Worm (Caenorhabditis elegans) whole organism, L4/young adult: ENCODE data around the gene K08E4.3.
A peak's percentile ranks its signal among the peaks of the same experiment; 100 is the strongest.

Experiments
- W03F9.2 ChIP-seq: fragments of 150-350 bp; optimal IDR thresholded peaks from 2 replicates; lab custom pipeline; 2014; ENCODE audit warnings: missing biosample characterization, missing genetic modification characterization
- dao-5 ChIP-seq: sonication (generic microtip); optimal IDR thresholded peaks from 2 replicates; lab custom pipeline; 2016; ENCODE audit warnings: missing genotype, missing genetic modification characterization, moderate library complexity, missing compliant biosample characterization
- him-1 ChIP-seq: sonication (generic microtip); optimal IDR thresholded peaks from 2 replicates; lab custom pipeline; 2016; ENCODE audit warnings: missing genotype, missing genetic modification reagents, missing genetic modification characterization, missing compliant biosample characterization

The K08E4.3 gene

DNA sequence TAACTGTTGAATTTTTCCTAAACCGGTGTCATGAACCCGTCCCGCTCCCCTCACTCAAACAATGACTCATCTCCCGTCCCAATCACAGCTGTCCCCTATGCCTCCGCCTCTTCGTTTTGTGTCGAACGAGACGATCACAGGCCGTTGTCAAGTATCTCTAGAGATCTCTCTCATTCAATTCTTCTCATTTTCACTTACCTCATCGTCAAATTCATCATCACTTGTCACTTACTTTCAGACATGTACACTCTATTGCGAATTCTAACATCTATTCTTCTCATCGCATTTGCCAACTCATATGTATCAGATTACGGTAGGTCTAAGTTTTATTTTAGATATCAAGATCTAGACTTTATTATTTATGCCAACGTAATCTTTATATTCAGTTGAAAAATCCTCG is at the start of gene K08E4.3:
TSS of gene K08E4.3 (plus strand) at position 235 of the 400 bp plus-strand sequence.
- TF ChIP-seq dao-5 (tag; lab: Kevin White, UChicago) (no peak), him-1 (no peak), W03F9.2 (tag; lab: Kevin White, UChicago) (no peak)

DNA sequence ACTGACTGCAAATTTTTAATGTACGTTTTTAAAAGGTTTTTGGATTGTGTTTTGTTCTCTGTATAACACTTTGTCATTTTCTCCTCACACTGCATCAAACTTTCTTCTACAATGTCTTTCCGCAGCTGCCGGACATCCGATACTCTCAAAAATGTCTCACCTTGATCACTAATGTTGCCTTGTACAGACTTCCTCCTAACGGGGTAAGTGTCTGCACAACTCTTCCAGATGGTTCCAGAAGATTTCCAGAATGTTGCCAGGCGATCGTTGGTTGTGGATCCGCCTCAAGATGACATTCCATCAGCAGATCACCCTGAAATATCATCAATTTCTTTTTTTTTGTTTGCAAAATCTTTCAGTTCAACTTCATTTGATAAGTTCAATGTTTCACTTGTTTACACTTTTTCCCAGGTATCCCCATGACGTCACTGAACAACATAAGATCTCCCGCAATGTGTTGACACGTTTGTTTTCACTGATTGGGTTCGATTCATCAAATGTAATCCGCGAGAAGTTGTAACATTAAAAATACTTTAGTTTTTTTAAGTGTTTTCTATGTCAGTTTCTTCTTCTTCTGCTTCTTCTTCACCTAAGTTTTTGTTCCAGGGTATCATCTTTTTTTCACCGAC is 48.4 kb upstream of the K08E4.3 start:
- no peak for TF ChIP-seq him-1
- TF ChIP-seq W03F9.2 (tag; lab: Kevin White, UChicago), result no peak
- TF ChIP-seq dao-5 (tag; lab: Kevin White, UChicago), result no peak

DNA sequence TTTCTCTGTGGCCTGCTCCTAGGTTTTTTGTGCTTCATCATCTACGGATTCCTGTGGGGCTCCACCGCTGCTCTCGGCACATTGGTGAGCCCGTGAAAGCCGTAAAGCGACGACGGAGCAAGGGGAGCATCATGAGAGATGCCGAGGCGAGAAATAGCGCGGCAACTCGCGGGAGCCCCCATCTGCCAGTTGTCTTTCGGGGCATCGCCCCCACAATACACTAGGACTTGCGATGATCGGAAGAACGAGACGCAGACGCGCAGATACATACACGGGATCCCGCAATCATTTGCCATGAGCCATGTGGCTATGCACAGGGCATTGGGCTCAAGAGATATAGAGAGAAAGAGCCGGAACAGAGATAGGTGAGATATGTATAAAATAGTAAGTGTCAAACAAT is 47.2 kb upstream of the K08E4.3 start:
- TF ChIP-seq him-1, result no peak
- TF ChIP-seq W03F9.2 (tag; lab: Kevin White, UChicago), result no peak
- TF ChIP-seq dao-5 (tag; lab: Kevin White, UChicago), result no peak

DNA sequence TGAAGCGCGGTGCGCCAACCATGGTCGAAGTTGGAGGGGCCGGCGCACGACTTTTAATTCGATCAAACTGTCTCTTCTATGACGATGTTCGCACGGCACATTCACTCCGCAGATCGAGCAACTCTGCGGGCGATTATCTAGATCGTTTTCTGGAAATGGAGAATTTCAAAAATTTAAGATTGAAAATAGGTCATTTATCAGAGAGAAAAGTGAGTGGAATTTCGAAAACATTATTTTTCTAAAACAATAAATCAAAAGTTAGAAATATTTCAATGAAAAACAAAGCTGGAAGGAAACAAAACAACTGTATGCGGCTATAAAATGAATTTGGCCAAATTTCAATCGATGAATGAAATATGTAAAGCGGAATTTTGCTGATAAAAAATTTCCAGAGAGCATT is 46.7 kb upstream of the K08E4.3 start, which contains the start of the genes ZK617.26 and unc-22:
TSS of gene ZK617.26 (minus strand) at position 101 of the 400 bp plus-strand sequence.
TSS of gene unc-22 (minus strand) at position 149 of the 400 bp plus-strand sequence.
- no peak for TF ChIP-seq W03F9.2 (tag; lab: Kevin White, UChicago)
- no peak for TF ChIP-seq him-1

DNA sequence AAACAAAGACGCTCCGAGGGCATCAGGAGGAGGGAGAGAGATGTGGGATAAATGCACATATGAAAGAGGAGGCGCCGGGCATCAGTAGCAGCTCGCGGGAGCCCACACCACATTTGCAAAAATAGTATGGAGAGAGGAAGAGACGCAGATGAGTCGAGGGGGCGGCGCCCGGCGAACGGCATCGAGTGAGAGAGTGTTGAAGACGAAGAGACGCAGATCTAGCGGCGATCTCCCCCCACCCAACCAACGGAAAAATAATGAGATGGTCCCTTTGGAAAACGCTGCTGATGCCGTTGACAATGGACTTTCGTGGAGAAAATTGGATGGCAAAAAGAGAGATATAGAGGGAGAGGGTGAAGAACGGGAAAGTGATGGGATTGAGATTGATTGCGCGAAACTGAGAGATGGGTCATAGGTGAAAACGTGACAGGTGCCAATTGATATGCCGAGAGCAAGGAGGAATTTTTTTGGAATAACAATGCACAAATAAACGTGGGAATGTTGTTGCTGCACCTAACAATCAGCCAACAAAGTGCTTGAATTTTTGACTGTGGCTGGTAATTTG is 45.0 kb upstream of the K08E4.3 start:
- TF ChIP-seq him-1 (no peak), W03F9.2 (tag; lab: Kevin White, UChicago) (no peak), dao-5 (tag; lab: Kevin White, UChicago) (no peak)

DNA sequence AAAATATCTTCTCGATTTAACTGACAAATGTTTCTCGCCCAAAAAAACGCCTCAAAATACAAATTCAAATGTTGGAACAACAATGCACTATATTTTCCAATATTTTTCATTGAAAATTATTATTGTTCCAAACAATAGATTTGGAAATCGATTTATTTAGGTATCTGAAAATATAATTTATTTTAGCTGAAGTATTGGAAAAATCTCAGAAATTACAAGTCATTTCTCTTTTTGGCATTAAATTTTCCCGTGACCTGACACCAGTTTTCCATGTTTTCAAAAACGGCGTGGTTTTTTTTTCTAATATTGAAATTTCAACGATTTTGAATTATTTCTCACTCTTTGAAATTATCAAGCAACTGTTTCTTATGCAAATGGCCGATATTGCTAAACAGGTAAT is 44.4 kb upstream of the K08E4.3 start, which contains the start of gene spe-17:
TSS of gene spe-17 (plus strand) at position 301 of the 400 bp plus-strand sequence.
- TF ChIP-seq dao-5 (tag; lab: Kevin White, UChicago) (no peak), W03F9.2 (tag; lab: Kevin White, UChicago) (no peak), him-1 (no peak)

DNA sequence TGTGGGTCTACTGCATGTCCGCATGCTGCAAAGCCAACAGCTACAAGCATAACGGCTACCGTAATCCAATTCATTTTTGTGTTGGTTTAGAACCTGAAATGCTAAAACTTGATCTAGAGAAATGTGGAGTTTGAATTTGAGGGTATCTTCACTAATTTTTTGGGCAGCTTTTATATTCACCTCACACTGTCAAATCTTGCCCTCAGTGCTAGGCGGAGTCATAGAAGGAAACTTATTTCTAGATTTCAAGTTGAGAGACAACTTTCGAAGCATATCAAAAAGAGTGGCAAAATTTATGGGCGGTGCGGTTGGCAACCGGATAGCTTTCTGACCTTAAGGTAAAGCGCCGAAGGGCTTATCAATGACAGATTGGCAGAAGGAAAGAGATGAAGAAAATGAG is 42.0 kb upstream of the K08E4.3 start, which contains the start of gene lips-6:
TSS of gene lips-6 (minus strand) at position 101 of the 400 bp plus-strand sequence.
- TF ChIP-seq W03F9.2 (tag; lab: Kevin White, UChicago) (no peak), him-1 (no peak), dao-5 (tag; lab: Kevin White, UChicago) (no peak)

DNA sequence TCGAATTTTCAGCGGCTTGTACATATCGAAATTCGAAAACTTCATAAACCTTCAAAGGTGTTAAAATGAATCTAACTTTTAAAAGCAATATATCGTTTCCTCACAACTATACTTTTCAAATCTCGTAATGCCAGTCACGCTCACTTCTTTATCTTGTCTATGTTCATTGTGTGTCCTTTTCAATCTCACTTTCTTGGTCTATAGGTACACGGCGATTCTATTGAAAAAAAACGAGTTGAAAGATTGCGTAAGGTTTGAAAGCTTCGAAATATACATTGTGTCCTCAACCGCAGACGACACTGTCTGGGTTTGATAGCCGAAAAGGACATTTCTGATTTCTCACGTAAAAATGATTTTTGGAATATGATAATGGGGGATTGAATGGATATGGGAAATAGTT is 38.6 kb upstream of the K08E4.3 start:
- no peak for TF ChIP-seq dao-5 (tag; lab: Kevin White, UChicago)
- TF ChIP-seq him-1, result no peak
- TF ChIP-seq W03F9.2 (tag; lab: Kevin White, UChicago), result no peak

DNA sequence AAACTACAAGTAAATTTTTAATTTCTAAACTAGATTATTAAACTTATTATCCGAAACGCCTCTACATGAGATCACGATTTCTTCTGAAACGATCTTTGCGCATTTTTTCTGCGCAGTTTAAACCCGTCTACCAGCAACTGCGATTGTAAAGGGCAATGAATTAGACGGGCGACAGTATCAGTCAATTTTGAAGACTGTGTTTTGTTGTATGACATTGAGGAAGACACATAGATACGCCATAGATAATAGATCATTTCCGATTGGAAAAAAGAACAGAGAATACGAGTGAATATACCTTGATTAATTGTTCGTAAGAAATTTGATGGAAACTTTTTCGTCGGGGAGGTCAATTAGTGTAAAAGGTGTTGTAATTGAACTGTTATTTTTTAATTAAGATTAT is 36.2 kb upstream of the K08E4.3 start:
- TF ChIP-seq him-1 (no peak), W03F9.2 (tag; lab: Kevin White, UChicago) (no peak), dao-5 (tag; lab: Kevin White, UChicago) (no peak)

DNA sequence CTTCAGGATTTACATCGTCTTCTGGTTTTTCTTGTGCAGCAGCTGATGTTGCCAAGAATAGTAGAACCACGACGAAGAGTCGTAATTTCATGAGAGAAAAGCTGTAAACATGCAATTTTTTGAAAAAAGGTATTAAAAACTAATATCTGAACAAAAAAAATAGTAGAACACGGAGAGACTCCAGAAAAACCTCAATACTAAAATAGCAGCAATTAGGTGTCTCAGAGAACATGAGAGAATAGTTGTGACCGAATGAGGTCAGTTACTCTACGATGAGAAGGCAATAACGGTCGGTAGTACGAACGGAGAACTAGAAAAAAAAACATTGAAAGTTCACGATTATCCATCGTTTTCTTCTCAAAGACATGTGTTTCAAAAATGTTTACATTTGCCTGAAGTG is 28.5 kb upstream of the K08E4.3 start, which contains the start of gene tgn-38:
TSS of gene tgn-38 (minus strand) at position 101 of the 400 bp plus-strand sequence.
- TF ChIP-seq W03F9.2 (tag; lab: Kevin White, UChicago) (no peak), him-1 (no peak), dao-5 (tag; lab: Kevin White, UChicago) (no peak)

DNA sequence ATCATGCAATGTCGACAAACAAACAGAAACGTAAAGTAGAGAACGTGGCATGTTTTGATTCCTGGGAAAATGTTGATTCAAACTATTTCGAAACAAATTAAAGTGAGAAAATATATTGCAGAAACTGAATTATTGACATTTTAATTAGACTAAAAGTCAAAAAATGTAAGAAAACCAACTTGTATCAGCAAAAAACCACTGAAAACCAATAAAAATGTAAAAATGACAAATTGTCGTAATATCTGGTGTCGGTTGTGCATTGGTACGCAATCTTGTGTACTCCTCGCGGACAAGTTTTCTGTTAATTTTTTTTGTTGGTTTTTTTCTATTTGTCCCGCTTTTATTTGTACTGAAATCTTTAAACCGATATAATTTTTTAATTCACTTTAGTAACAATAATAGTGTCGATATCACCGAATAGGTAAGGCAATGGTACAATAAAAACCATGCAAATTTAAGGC is 27.8 kb upstream of the K08E4.3 start, which contains the start of gene T12G3.11:
TSS of gene T12G3.11 (minus strand) at position 51 of the 461 bp plus-strand sequence.
- no peak for TF ChIP-seq dao-5 (tag; lab: Kevin White, UChicago)
- TF ChIP-seq him-1, result no peak
- TF ChIP-seq W03F9.2 (tag; lab: Kevin White, UChicago), result peak; percentile 58

DNA sequence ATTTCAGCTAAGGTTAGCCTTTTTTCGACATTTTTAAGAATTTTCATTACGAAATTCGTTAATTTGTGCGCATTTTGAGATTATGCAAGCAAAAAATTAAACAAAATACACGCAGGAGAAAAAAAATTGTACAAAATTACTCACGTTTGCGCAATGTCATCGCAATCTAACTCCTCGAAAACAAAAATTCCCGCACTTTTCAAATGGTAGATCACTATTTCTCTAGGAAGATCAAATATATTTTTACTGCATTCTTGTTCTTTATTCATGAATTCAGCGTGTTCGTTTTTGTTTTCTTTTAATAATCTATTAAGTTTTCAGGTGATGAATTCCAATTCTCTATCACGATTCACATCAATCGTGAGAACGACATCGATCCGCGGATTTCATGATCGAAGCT is 26.5 kb upstream of the K08E4.3 start, which contains the start of the genes T12G3.6 and mrpl-51:
TSS of gene T12G3.6 (minus strand) at position 269 of the 400 bp plus-strand sequence.
TSS of gene mrpl-51 (plus strand) at position 322 of the 400 bp plus-strand sequence.
- TF ChIP-seq him-1 (no peak), dao-5 (tag; lab: Kevin White, UChicago) (no peak)

DNA sequence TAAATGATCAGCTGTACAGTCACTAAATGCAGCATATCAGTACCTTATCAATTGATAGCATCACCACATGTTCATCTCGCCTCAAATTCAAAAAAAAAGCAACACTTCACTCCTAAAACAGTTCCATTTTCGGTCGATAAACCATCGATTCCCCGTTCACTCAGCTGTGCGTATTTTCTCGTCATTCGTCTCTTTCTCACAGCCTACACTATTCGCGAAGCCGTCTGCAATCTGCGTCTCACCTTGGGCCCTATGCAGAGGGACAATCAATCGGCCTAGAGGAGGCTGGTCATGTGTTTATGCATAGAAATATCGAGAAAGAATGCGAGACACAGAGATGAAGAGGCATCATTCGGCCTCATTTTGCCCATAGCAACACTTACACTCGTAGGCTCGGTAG is 25.2 kb upstream of the K08E4.3 start:
- peak; percentile 66 for TF ChIP-seq dao-5 (tag; lab: Kevin White, UChicago)
- peak; percentile 8 for TF ChIP-seq him-1
- TF ChIP-seq W03F9.2 (tag; lab: Kevin White, UChicago), result peak; percentile 2

DNA sequence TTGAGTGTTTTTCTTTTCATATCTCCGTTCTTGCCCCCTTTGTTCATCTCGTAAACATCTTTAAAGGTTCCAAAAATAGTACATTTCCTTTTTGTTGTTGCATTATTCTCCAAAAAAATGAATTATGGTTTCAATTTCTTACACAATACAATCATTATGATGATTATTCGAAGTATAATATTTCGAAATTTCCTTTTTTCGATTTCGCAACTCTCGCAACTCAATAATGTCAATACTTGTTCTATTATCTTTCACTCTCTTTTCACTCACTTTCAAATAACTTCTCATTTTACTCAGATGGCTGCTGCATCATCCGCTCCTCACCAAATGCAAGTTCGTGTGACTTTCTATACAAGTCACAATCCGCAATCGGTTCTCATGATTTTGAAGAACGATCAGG is 23.6 kb upstream of the K08E4.3 start, which contains the start of gene sqst-1:
TSS of gene sqst-1 (plus strand) at position 298 of the 400 bp plus-strand sequence.
- TF ChIP-seq him-1 (no peak), dao-5 (tag; lab: Kevin White, UChicago) (no peak), W03F9.2 (tag; lab: Kevin White, UChicago) (peak; percentile 12)
